Fruit fly (Drosophila melanogaster) whole organism, prepupa: Measurements from ENCODE around the gene CG34132.

Experiments
- Blimp-1 ChIP-seq: fragments of 200-800 bp; sonication (Bioruptor generic); optimal IDR thresholded peaks from 3 replicates; lab custom pipeline; 2017; ENCODE audit warnings: missing biosample characterization, missing genetic modification characterization, mild to moderate bottlenecking, moderate library complexity, missing genetic modification reagents
- CG10631 ChIP-seq: fragments of 200-800 bp; sonication (Bioruptor generic); optimal IDR thresholded peaks from 2 replicates; lab custom pipeline; 2016; ENCODE audit warnings: missing biosample characterization, missing genetic modification characterization
- CG10669 ChIP-seq: fragments of 200-800 bp; sonication (Bioruptor generic); optimal IDR thresholded peaks from 3 replicates; lab custom pipeline; 2018; ENCODE audit warnings: missing biosample characterization, mild to moderate bottlenecking, missing genetic modification characterization, moderate library complexity
- CG11294 ChIP-seq: fragments of 200-800 bp; sonication (Bioruptor generic); IDR thresholded peaks from 2 replicates; pipeline ENCODE4 v1.3.6; 2022; ENCODE audit warnings: missing biosample characterization, missing genetic modification characterization
- CG11762 ChIP-seq: fragments of 200-800 bp; sonication (Bioruptor generic); optimal IDR thresholded peaks from 3 replicates; lab custom pipeline; 2016; ENCODE audit warnings: missing biosample characterization, missing genetic modification characterization; ENCODE audit not compliant: insufficient read depth
- CG11902 ChIP-seq: fragments of 200-800 bp; sonication (Bioruptor generic); optimal IDR thresholded peaks from 3 replicates; lab custom pipeline; 2016; ENCODE audit warnings: missing biosample characterization, missing genetic modification characterization
- CG1621 ChIP-seq: fragments of 200-800 bp; sonication (Bioruptor generic); optimal IDR thresholded peaks from 3 replicates; lab custom pipeline; 2018; ENCODE audit warnings: missing biosample characterization, mild to moderate bottlenecking, missing genetic modification characterization
- CG16779 ChIP-seq: fragments of 200-800 bp; sonication (Bioruptor generic); optimal IDR thresholded peaks from 3 replicates; lab custom pipeline; 2017; ENCODE audit warnings: missing biosample characterization, mild to moderate bottlenecking, missing genetic modification characterization
- CG3032 ChIP-seq: fragments of 200-800 bp; optimal IDR thresholded peaks from 2 replicates; lab custom pipeline; 2019; ENCODE audit warnings: missing biosample characterization, mild to moderate bottlenecking, missing genetic modification characterization, moderate library complexity
- CG32006 ChIP-seq: fragments of 200-800 bp; sonication (Bioruptor generic); optimal IDR thresholded peaks from 3 replicates; lab custom pipeline; 2017; ENCODE audit warnings: missing biosample characterization, mild to moderate bottlenecking, missing genetic modification characterization
- CG34406 ChIP-seq: fragments of 200-800 bp; sonication (Bioruptor generic); optimal IDR thresholded peaks from 3 replicates; lab custom pipeline; 2016; ENCODE audit warnings: missing biosample characterization, missing genetic modification characterization
- CG3919 ChIP-seq: fragments of 200-800 bp; sonication (Bioruptor generic); optimal IDR thresholded peaks from 3 replicates; lab custom pipeline; 2016; ENCODE audit warnings: missing biosample characterization, missing genetic modification characterization
- CG6276 ChIP-seq: fragments of 200-800 bp; sonication (Bioruptor generic); optimal IDR thresholded peaks from 2 replicates; lab custom pipeline; 2017; ENCODE audit warnings: missing biosample characterization, mild to moderate bottlenecking, missing genetic modification characterization
- CG6792 ChIP-seq: fragments of 200-800 bp; sonication (Bioruptor generic); optimal IDR thresholded peaks from 3 replicates; lab custom pipeline; 2016; ENCODE audit warnings: missing biosample characterization, missing genetic modification characterization
- CG6808 ChIP-seq: fragments of 200-800 bp; sonication (Bioruptor generic); optimal IDR thresholded peaks from 3 replicates; lab custom pipeline; 2017; ENCODE audit warnings: missing biosample characterization, missing genetic modification characterization, mild to moderate bottlenecking, moderate library complexity, missing genetic modification reagents
- CG6854 ChIP-seq: fragments of 200-800 bp; sonication (Bioruptor generic); optimal IDR thresholded peaks from 2 replicates; lab custom pipeline; 2017; ENCODE audit warnings: missing biosample characterization, mild to moderate bottlenecking, missing genetic modification characterization
- CG8119 ChIP-seq: fragments of 200-800 bp; sonication (Bioruptor generic); IDR thresholded peaks from 3 replicates; pipeline ENCODE4 v1.3.6; 2022; ENCODE audit warnings: missing biosample characterization, missing genetic modification characterization
- CG8319 ChIP-seq: fragments of 200-800 bp; sonication (Bioruptor generic); optimal IDR thresholded peaks from 3 replicates; lab custom pipeline; 2016; ENCODE audit warnings: missing biosample characterization, missing genetic modification characterization
- CG8632 ChIP-seq: fragments of 200-800 bp; sonication (Bioruptor generic); optimal IDR thresholded peaks from 3 replicates; lab custom pipeline; 2016; ENCODE audit warnings: missing biosample characterization, missing genetic modification characterization
- CG9139 ChIP-seq: fragments of 200-800 bp; sonication (Bioruptor generic); optimal IDR thresholded peaks from 3 replicates; lab custom pipeline; 2017; ENCODE audit warnings: missing biosample characterization, mild to moderate bottlenecking, missing genetic modification characterization
- Eip75B ChIP-seq: fragments of 200-800 bp; sonication (Bioruptor generic); optimal IDR thresholded peaks from 3 replicates; lab custom pipeline; 2016; ENCODE audit warnings: missing biosample characterization, missing genetic modification characterization
- Eip93F ChIP-seq: fragments of 200-800 bp; sonication (Bioruptor generic); optimal IDR thresholded peaks from 2 replicates; lab custom pipeline; 2016; ENCODE audit warnings: missing biosample characterization, mild to moderate bottlenecking, missing genetic modification characterization
- Ets21C ChIP-seq: fragments of 200-800 bp; sonication (Bioruptor generic); optimal IDR thresholded peaks from 3 replicates; lab custom pipeline; 2016; ENCODE audit warnings: missing biosample characterization, missing genetic modification characterization
- Ets96B ChIP-seq: fragments of 200-800 bp; optimal IDR thresholded peaks from 2 replicates; lab custom pipeline; 2019; ENCODE audit warnings: missing biosample characterization, mild to moderate bottlenecking, missing genetic modification characterization, moderate library complexity
- Hr38 ChIP-seq: sonication (Bioruptor generic); optimal IDR thresholded peaks from 2 replicates; lab custom pipeline; 2016; ENCODE audit warnings: missing biosample characterization, missing genetic modification characterization
- Hr39 ChIP-seq: fragments of 200-800 bp; sonication (Bioruptor generic); optimal IDR thresholded peaks from 2 replicates; lab custom pipeline; 2016; ENCODE audit warnings: missing biosample characterization, missing genetic modification characterization
- Hr4 ChIP-seq: fragments of 200-800 bp; sonication (Bioruptor generic); optimal IDR thresholded peaks from 3 replicates; lab custom pipeline; 2016; ENCODE audit warnings: missing biosample characterization, missing genetic modification characterization
- Lpt ChIP-seq: fragments of 200-800 bp; sonication (Bioruptor generic); optimal IDR thresholded peaks from 3 replicates; lab custom pipeline; 2016; ENCODE audit warnings: missing biosample characterization, missing genetic modification characterization
- Met ChIP-seq: fragments of 200-800 bp; sonication (Bioruptor generic); optimal IDR thresholded peaks from 3 replicates; lab custom pipeline; 2016; ENCODE audit warnings: missing biosample characterization, missing genetic modification characterization
- OdsH ChIP-seq: fragments of 200-800 bp; sonication (Bioruptor generic); optimal IDR thresholded peaks from 3 replicates; lab custom pipeline; 2016; ENCODE audit warnings: missing biosample characterization, missing genetic modification characterization
- Smox ChIP-seq: fragments of 200-800 bp; sonication (Bioruptor generic); optimal IDR thresholded peaks from 3 replicates; lab custom pipeline; 2016; ENCODE audit warnings: missing biosample characterization, missing genetic modification characterization
- Sox102F ChIP-seq: fragments of 200-800 bp; sonication (Bioruptor generic); optimal IDR thresholded peaks from 2 replicates; lab custom pipeline; 2016; ENCODE audit warnings: missing biosample characterization, mild to moderate bottlenecking, missing genetic modification characterization
- Sox14 ChIP-seq: fragments of 200-800 bp; sonication (Bioruptor generic); optimal IDR thresholded peaks from 3 replicates; lab custom pipeline; 2016; ENCODE audit warnings: missing biosample characterization, missing genetic modification characterization
- Sox15 ChIP-seq: fragments of 200-800 bp; sonication (Bioruptor generic); optimal IDR thresholded peaks from 3 replicates; lab custom pipeline; 2016; ENCODE audit warnings: missing biosample characterization, missing genetic modification characterization
- achi ChIP-seq: fragments of 200-800 bp; sonication (Bioruptor generic); optimal IDR thresholded peaks from 3 replicates; lab custom pipeline; 2016; ENCODE audit warnings: missing biosample characterization, missing genetic modification characterization
- acj6 ChIP-seq: fragments of 200-800 bp; sonication (Bioruptor generic); optimal IDR thresholded peaks from 3 replicates; lab custom pipeline; 2016; ENCODE audit warnings: missing biosample characterization, missing genetic modification characterization
- cyc ChIP-seq: fragments of 200-800 bp; sonication (Bioruptor generic); optimal IDR thresholded peaks from 3 replicates; lab custom pipeline; 2016; ENCODE audit warnings: missing biosample characterization, missing genetic modification characterization
- dsx ChIP-seq: fragments of 200-800 bp; optimal IDR thresholded peaks from 3 replicates; lab custom pipeline; 2019; ENCODE audit warnings: missing biosample characterization, mild to moderate bottlenecking, missing genetic modification characterization, moderate library complexity; ENCODE audit not compliant: poor library complexity, severe bottlenecking
- eg ChIP-seq: fragments of 200-800 bp; sonication (Bioruptor generic); IDR thresholded peaks from 3 replicates; pipeline ENCODE4 v1.3.6; 2022; ENCODE audit warnings: missing biosample characterization, missing genetic modification characterization
- esn ChIP-seq: fragments of 200-800 bp; sonication (Bioruptor generic); optimal IDR thresholded peaks from 2 replicates; lab custom pipeline; 2016; ENCODE audit warnings: missing biosample characterization, mild to moderate bottlenecking, missing genetic modification characterization, moderate library complexity
- fd59A ChIP-seq: fragments of 200-800 bp; sonication (Bioruptor generic); optimal IDR thresholded peaks from 2 replicates; lab custom pipeline; 2017; ENCODE audit warnings: missing biosample characterization, mild to moderate bottlenecking, missing genetic modification characterization, missing genetic modification reagents
- lz ChIP-seq: fragments of 200-800 bp; sonication (Bioruptor generic); optimal IDR thresholded peaks from 3 replicates; lab custom pipeline; 2016; ENCODE audit warnings: missing biosample characterization, missing genetic modification characterization
- net ChIP-seq: fragments of 200-800 bp; sonication (Bioruptor generic); optimal IDR thresholded peaks from 3 replicates; lab custom pipeline; 2016; ENCODE audit warnings: missing biosample characterization, missing genetic modification characterization
- salr ChIP-seq, 2 experiments: fragments of 200-800 bp; sonication (Bioruptor generic); optimal IDR thresholded peaks; 3 replicates each; lab custom pipeline; 2016 to 2018; ENCODE audit warnings: missing biosample characterization in 2 of 2, missing genetic modification characterization in 2 of 2, mild to moderate bottlenecking in 1 of 2
- ss ChIP-seq, 2 experiments: fragments of 200-800 bp; sonication (Bioruptor generic); optimal IDR thresholded peaks; 2 replicates in 1 of 2; 3 replicates in 1 of 2; lab custom pipeline; 2017 to 2018; ENCODE audit warnings: mild to moderate bottlenecking in 2 of 2, missing biosample characterization in 2 of 2, missing genetic modification characterization in 2 of 2, moderate library complexity in 1 of 2
- topi ChIP-seq: fragments of 200-800 bp; sonication (Bioruptor generic); optimal IDR thresholded peaks from 3 replicates; lab custom pipeline; 2016; ENCODE audit warnings: missing biosample characterization, missing genetic modification characterization
- vri ChIP-seq: fragments of 200-800 bp; sonication (Bioruptor generic); optimal IDR thresholded peaks from 3 replicates; lab custom pipeline; 2016; ENCODE audit warnings: missing biosample characterization, mild to moderate bottlenecking, missing genetic modification characterization

Gene CG34132

DNA sequence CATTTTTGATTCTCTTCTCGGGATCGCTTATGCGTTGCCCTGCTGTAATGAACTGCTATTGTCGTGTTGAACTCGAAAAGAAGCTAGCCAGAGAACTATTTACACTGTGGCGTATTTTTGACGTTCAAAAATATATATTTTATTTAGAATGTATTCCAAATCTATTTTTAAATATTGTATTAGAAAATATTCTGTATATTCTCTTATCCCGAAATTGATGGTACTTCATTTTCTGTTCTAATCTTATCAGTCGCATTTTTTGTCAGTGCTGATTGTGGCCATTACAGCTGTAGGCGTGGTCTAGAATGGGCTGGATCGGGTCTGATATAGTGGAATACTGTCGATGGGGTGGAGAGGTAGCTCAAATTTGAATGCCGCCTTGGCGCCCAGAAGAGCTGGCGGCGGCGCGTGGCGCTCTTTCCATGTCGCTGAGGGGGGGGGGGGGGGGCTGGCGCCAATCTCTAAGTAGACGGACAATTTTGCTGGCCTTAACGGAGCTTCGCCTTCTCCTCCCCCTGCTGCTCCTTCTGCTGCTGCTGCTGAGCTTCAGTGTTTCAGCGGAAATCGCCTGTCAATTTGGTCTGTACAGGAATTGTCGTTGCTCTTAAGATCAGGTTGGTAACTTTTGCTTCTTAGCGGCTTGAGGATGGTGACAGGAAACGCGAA is 38.5 kb downstream of the CG34132 start (continued):
- no peak for TF ChIP-seq cyc (GFP tag; lab: Kevin White, UChicago)
- TF ChIP-seq CG8319, result no peak
- no peak for TF ChIP-seq net (GFP tag; lab: Kevin White, UChicago)
- TF ChIP-seq CG32006 (GFP tag; lab: Kevin White, UChicago), result peak; percentile 47
- TF ChIP-seq CG11902 (GFP tag; lab: Kevin White, UChicago), result no peak
- peak; percentile 13 for TF ChIP-seq CG6808 (GFP tag; lab: Kevin White, UChicago)
- no peak for TF ChIP-seq acj6
- no peak for TF ChIP-seq Hr4 (GFP tag; lab: Kevin White, UChicago)

DNA sequence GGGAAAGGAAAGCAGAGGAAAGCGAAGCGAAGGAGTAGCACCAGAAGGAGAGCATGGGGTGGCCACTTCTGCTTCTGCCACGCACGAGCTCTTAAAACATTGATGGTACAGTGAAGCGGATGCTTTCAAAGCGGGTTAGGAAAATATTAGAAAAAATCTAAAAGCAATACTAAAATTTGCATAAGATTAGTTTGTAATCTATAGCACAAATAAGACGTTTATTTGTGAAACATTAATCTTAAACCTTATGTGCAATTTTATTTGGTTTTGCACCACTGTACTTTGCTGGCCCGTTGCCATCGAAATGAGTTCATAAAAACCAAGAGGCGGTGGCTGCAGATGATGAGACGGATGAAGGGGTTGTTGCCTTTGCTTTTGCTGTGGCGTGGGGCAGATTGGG is 40.1 kb downstream of the CG34132 start:
- peak; percentile 83 for TF ChIP-seq Sox15 (GFP tag; lab: Kevin White, UChicago)
- peak; percentile 89 for TF ChIP-seq CG8632 (GFP tag; lab: Kevin White, UChicago)
- TF ChIP-seq CG6854 (GFP tag; lab: Kevin White, UChicago), result peak; percentile 82
- peak; percentile 91 to 92 for TF ChIP-seq ss (GFP tag; optimal IDR thresholded peaks at IDR 0.05; lab: Kevin White, UChicago)
- TF ChIP-seq Eip75B, result peak; percentile 96
- TF ChIP-seq Sox102F (GFP tag; lab: Kevin White, UChicago), result peak; percentile 91
- TF ChIP-seq lz, result peak; percentile 92
- peak; percentile 98 for TF ChIP-seq eg
- peak; percentile 92 for TF ChIP-seq Met (GFP tag; lab: Kevin White, UChicago)
- TF ChIP-seq fd59A (GFP tag; lab: Kevin White, UChicago), result peak; percentile 90
- peak; percentile 87 for TF ChIP-seq cyc (GFP tag; lab: Kevin White, UChicago)
- TF ChIP-seq CG11762 (GFP tag; lab: Kevin White, UChicago), result peak; percentile 92
- TF ChIP-seq CG6792, result peak; percentile 94
- TF ChIP-seq CG8119 (GFP tag; lab: Robert Waterston, UW), result peak; percentile 98
- peak; percentile 66 for TF ChIP-seq Eip93F
- TF ChIP-seq CG11902 (GFP tag; lab: Kevin White, UChicago), result peak; percentile 78
- peak; percentile 58 for TF ChIP-seq Blimp-1 (GFP tag; lab: Kevin White, UChicago)
- TF ChIP-seq net (GFP tag; lab: Kevin White, UChicago), result peak; percentile 96
- TF ChIP-seq CG6808 (GFP tag; lab: Kevin White, UChicago), result peak; percentile 93
- TF ChIP-seq salr (GFP tag; optimal IDR thresholded peaks at IDR 0.05; lab: Kevin White, UChicago), result peak; percentile 90 to 97
- peak; percentile 92 for TF ChIP-seq topi (GFP tag; lab: Kevin White, UChicago)
- peak; percentile 92 for TF ChIP-seq CG10669 (GFP tag; lab: Kevin White, UChicago)
- peak; percentile 88 for TF ChIP-seq Smox (GFP tag; lab: Kevin White, UChicago)
- TF ChIP-seq Hr4 (GFP tag; lab: Kevin White, UChicago), result peak; percentile 98
- TF ChIP-seq CG1621 (tag; lab: Kevin White, UChicago), result peak; percentile 94
- TF ChIP-seq CG3919, result peak; percentile 97
- peak; percentile 97 for TF ChIP-seq Lpt (GFP tag; lab: Kevin White, UChicago)
- TF ChIP-seq CG34406 (GFP tag; lab: Kevin White, UChicago), result peak; percentile 89
- TF ChIP-seq CG10631 (GFP tag; lab: Kevin White, UChicago), result peak; percentile 96
- peak; percentile 97 for TF ChIP-seq Sox14
- TF ChIP-seq CG8319, result peak; percentile 85
- peak; percentile 84 for TF ChIP-seq vri (GFP tag; lab: Kevin White, UChicago)
- peak; percentile 94 for TF ChIP-seq CG3032
- TF ChIP-seq esn (GFP tag; lab: Kevin White, UChicago), result peak; percentile 92
- peak; percentile 91 for TF ChIP-seq CG16779
- TF ChIP-seq CG6276 (GFP tag; lab: Kevin White, UChicago), result peak; percentile 96
- peak; percentile 95 for TF ChIP-seq OdsH (GFP tag; lab: Kevin White, UChicago)
- peak; percentile 95 for TF ChIP-seq CG11294 (GFP tag; lab: Robert Waterston, UW)
- TF ChIP-seq acj6, result peak; percentile 95
- TF ChIP-seq dsx (GFP tag; lab: Kevin White, UChicago), result peak; percentile 93
- TF ChIP-seq Ets21C (GFP tag; lab: Kevin White, UChicago), result peak; percentile 89
- TF ChIP-seq Hr38 (GFP tag; lab: Kevin White, UChicago), result peak; percentile 74
- peak; percentile 96 for TF ChIP-seq Ets96B
- TF ChIP-seq Hr39 (GFP tag; lab: Kevin White, UChicago), result peak; percentile 88
- peak; percentile 88 for TF ChIP-seq CG9139 (GFP tag; lab: Kevin White, UChicago)
- TF ChIP-seq achi (GFP tag; lab: Kevin White, UChicago), result peak; percentile 96
